Fruit fly (Drosophila melanogaster): ENCODE results near the gene Mnat9.

The Mnat9 gene

DNA sequence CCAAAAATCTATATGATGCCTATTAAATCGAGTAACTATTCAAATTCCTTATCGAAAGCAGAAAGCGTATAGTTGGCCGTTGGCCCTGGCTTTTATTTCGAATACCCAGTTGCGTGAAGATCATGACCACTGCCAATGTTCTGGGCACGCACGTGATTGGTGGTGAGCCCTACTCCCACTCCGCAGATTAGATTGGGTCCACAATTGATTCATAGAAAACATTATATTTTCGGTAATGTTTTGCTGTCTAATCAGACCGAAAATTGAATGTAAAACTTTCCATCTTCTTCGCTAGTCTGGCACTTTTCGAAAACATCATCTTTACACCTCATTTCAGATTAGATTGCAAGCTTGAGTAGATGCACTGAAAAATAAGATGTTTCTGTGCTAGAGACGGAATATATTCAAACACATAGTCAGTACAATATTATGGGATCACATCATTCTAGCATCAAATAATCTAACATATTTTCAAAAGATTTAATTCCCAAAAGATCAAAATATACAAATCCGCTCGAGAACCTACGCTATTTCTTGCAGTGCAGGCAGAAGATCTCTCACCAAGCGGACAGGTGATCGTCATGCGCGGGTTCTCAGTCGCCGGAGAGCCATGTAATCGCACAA lies 23.6 kb downstream of the Mnat9 start, which contains the start of gene CG1774 (continued):
- TF ChIP-seq Camta (GFP tag; optimal IDR thresholded peaks at IDR 0.05) (peak; percentile 80), ewg (GFP tag; optimal IDR thresholded peaks at IDR 0.05) (peak; percentile 39), CG11560 (tag; IDR thresholded peaks at IDR 0.05) (peak; percentile 52; the same call in 1 of the 3 replicates), CG12155 (GFP tag; optimal IDR thresholded peaks at IDR 0.05) (peak; percentile 83), CG10959 (GFP tag; IDR thresholded peaks at IDR 0.05) (no peak)

DNA sequence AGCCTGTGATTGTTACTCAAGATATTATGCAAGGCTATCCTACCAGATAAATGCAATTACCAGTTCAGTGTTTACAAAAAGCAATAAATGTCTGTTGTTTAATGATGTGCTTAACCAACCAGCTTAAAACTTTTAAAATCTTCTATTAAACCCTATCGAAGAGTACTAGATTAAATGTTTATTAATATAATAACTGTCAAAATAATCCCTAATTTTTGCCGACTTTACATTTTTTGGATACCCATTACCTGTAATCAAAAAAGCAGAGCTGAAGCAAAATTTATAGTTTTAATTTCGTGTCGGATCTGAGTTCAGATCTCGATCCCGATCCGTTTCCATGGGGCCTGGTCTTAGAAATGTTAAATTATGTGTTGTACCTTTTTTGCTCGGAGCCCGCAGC lies 25.7 kb downstream of the Mnat9 start, which contains the start of gene CG1638:
TSS of gene CG1638 (plus strand) at position 301 of the 400 bp plus-strand sequence.
- TF ChIP-seq scrt (GFP tag; optimal IDR thresholded peaks at IDR 0.05): no peak
- no peak for TF ChIP-seq sim (GFP tag; IDR thresholded peaks at IDR 0.05)
- no peak for TF ChIP-seq disco-r (GFP tag; optimal IDR thresholded peaks at IDR 0.05)
- no peak for TF ChIP-seq CG3847 (GFP tag; IDR thresholded peaks at IDR 0.05)
- no peak for TF ChIP-seq CHES-1-like (GFP tag; optimal IDR thresholded peaks at IDR 0.05)
- TF ChIP-seq ara (GFP tag; IDR thresholded peaks at IDR 0.05): no peak
- no peak for TF ChIP-seq sisA (GFP tag; IDR thresholded peaks at IDR 0.05)
- no peak for TF ChIP-seq ems (GFP tag; optimal IDR thresholded peaks at IDR 0.05)
- no peak for TF ChIP-seq kah (GFP tag; optimal IDR thresholded peaks at IDR 0.05)
- no peak for TF ChIP-seq otp (GFP tag; IDR thresholded peaks at IDR 0.05)
- no peak for TF ChIP-seq CG8478 (optimal IDR thresholded peaks at IDR 0.05)
- TF ChIP-seq al (GFP tag; IDR thresholded peaks at IDR 0.05): no peak

DNA sequence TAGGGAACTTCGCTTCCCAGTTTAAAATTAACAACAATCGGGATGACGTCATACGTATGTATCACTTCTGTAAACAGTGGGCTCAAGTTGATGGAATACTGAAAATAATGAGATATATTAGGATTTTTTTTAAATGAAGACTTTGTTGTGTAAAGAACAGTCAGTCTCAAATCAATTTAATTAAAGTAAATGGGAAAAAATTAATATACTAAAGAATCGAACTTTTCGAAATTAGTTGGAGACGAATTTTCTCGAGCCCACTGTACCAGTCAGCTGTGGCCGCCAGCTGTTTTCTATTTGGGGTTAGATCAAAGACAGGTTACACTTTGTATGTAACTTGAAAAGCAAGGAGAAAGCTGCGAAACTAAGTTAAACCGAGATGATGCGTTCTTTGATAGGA lies 27.6 kb downstream of the Mnat9 start, which contains the start of gene CG1635:
TSS of gene CG1635 (plus strand) at position 300 of the 400 bp plus-strand sequence.
- TF ChIP-seq CG1024 (GFP tag; IDR thresholded peaks at IDR 0.05) (peak; percentile 98), kni (GFP tag; optimal IDR thresholded peaks at IDR 0.05) (peak; percentile 99), CG6765 (GFP tag; optimal IDR thresholded peaks at IDR 0.05) (peak; percentile 100), dysf (GFP tag; IDR thresholded peaks at IDR 0.05) (peak; percentile 100), CG2875 (GFP tag; optimal IDR thresholded peaks at IDR 0.05) (peak; percentile 99), CG13624 (GFP tag; optimal IDR thresholded peaks at IDR 0.05) (peak; percentile 94), fd64A (GFP tag; optimal IDR thresholded peaks at IDR 0.05) (peak; percentile 99), CG3163 (GFP tag; optimal IDR thresholded peaks at IDR 0.05) (peak; percentile 89), CG4707 (GFP tag; optimal IDR thresholded peaks at IDR 0.05) (peak; percentile 99), az2 (GFP tag; optimal IDR thresholded peaks at IDR 0.05) (peak; percentile 99), CG8944 (GFP tag; optimal IDR thresholded peaks at IDR 0.05) (peak; percentile 96), CTCF (GFP tag; optimal IDR thresholded peaks at IDR 0.05) (peak; percentile 79), Fer1 (GFP tag; optimal IDR thresholded peaks at IDR 0.05) (peak; percentile 100), CG6854 (GFP tag; optimal IDR thresholded peaks at IDR 0.05) (peak; percentile 99), rib (GFP tag; IDR thresholded peaks at IDR 0.05) (peak; percentile 99), CG18011 (GFP tag; optimal IDR thresholded peaks at IDR 0.05) (peak; percentile 93), YL-1 (GFP tag; optimal IDR thresholded peaks at IDR 0.05) (peak; percentile 99), Rx (GFP tag; IDR thresholded peaks at IDR 0.05) (peak; percentile 98), stwl (tag; optimal IDR thresholded peaks at IDR 0.05) (peak; percentile 75), CG9817 (tag; optimal IDR thresholded peaks at IDR 0.05) (peak; percentile 100), bowl (GFP tag; IDR thresholded peaks at IDR 0.05) (peak; percentile 99), CG15601 (tag; optimal IDR thresholded peaks at IDR 0.05) (peak; percentile 99), ara (GFP tag; IDR thresholded peaks at IDR 0.05) (peak; percentile 99), slbo (GFP tag; IDR thresholded peaks at IDR 0.05) (peak; percentile 99), unc-4 (GFP tag; IDR thresholded peaks at IDR 0.05; ENCODE audit: partially characterized antibody) (0 out of 2 replicates have a peak, but pooled peaks have one; percentile 45), gfzf (GFP tag; optimal IDR thresholded peaks at IDR 0.05) (peak; percentile 7), Eip74EF (GFP tag; optimal IDR thresholded peaks at IDR 0.05) (peak in 1 of 2 experiments; percentile 98), so (GFP tag; IDR thresholded peaks at IDR 0.05) (peak; percentile 100), CG1832 (GFP tag; optimal IDR thresholded peaks at IDR 0.05) (no peak), dati (GFP tag; IDR thresholded peaks at IDR 0.05) (peak; percentile 97), CG31224 (GFP tag; IDR thresholded peaks at IDR 0.05) (peak; percentile 98), tgo (GFP tag; IDR thresholded peaks at IDR 0.05) (peak; percentile 99), CG15073 (GFP tag; optimal IDR thresholded peaks at IDR 0.05) (peak; percentile 86)

All from whole organism, embryonic.